Fruit fly (Drosophila melanogaster): Measurements from ENCODE around the gene Nmdmc.

The Nmdmc gene

dm6 chr3R:9013765-9014380, 36.5 kb downstream of the Nmdmc start:
- TF ChIP-seq dsf (GFP tag; optimal IDR thresholded peaks at IDR 0.05; ENCODE audit: borderline replicate concordance) (no peak), HLH106 (tag; optimal IDR thresholded peaks at IDR 0.05) (peak; percentile 63), dmrt93B (GFP tag; optimal IDR thresholded peaks at IDR 0.05) (no peak), Mio (GFP tag; optimal IDR thresholded peaks at IDR 0.05) (no peak), foxo (GFP tag; optimal IDR thresholded peaks at IDR 0.05) (peak; percentile 31 to 78), OdsH (GFP tag; optimal IDR thresholded peaks at IDR 0.05) (peak; percentile 65), tai (GFP tag; optimal IDR thresholded peaks at IDR 0.05) (no peak), h (GFP tag; optimal IDR thresholded peaks at IDR 0.05) (peak; percentile 81), ey (GFP tag; optimal IDR thresholded peaks at IDR 0.05) (peak; percentile 82), rgr (GFP tag; optimal IDR thresholded peaks at IDR 0.05) (peak; percentile 59), usp (GFP tag; optimal IDR thresholded peaks at IDR 0.05) (no peak), CG32264 (GFP tag; optimal IDR thresholded peaks at IDR 0.05) (peak; percentile 39), sage (GFP tag; optimal IDR thresholded peaks at IDR 0.05) (no peak), fru (GFP tag; optimal IDR thresholded peaks at IDR 0.05) (peak; percentile 74), Sp1 (GFP tag; optimal IDR thresholded peaks at IDR 0.05) (peak; percentile 65), br (GFP tag; optimal IDR thresholded peaks at IDR 0.05) (no peak), sv (GFP tag; optimal IDR thresholded peaks at IDR 0.05) (no peak), psq (GFP tag; optimal IDR thresholded peaks at IDR 0.05) (peak; percentile 84), Jra (GFP tag; optimal IDR thresholded peaks at IDR 0.05) (peak; percentile 53), Hr83 (GFP tag; optimal IDR thresholded peaks at IDR 0.05; ENCODE audit: poor library complexity, severe bottlenecking) (peak; percentile 14), jim (GFP tag; optimal IDR thresholded peaks at IDR 0.05) (no peak), Hr78 (GFP tag; optimal IDR thresholded peaks at IDR 0.05) (no peak), N (GFP tag; optimal IDR thresholded peaks at IDR 0.05) (no peak), Abd-B (GFP tag; optimal IDR thresholded peaks at IDR 0.05) (no peak), brk (GFP tag; optimal IDR thresholded peaks at IDR 0.05) (no peak), Rel (GFP tag; optimal IDR thresholded peaks at IDR 0.05) (no peak), Rel (tag; optimal IDR thresholded peaks at IDR 0.05) (peak; percentile 98), GATAd (GFP tag; optimal IDR thresholded peaks at IDR 0.05) (no peak), CG9705 (GFP tag; optimal IDR thresholded peaks at IDR 0.05) (peak; percentile 25)

- TF ChIP-seq Sp1 (GFP tag; optimal IDR thresholded peaks at IDR 0.05) (no peak), lola (GFP tag; optimal IDR thresholded peaks at IDR 0.05) (no peak), pan (optimal IDR thresholded peaks at IDR 0.05) (no peak), rgr (GFP tag; optimal IDR thresholded peaks at IDR 0.05) (no peak), Abd-B (GFP tag; optimal IDR thresholded peaks at IDR 0.05) (no peak), ey (GFP tag; optimal IDR thresholded peaks at IDR 0.05) (no peak), h (GFP tag; optimal IDR thresholded peaks at IDR 0.05) (no peak), sage (GFP tag; optimal IDR thresholded peaks at IDR 0.05) (no peak), jim (GFP tag; optimal IDR thresholded peaks at IDR 0.05) (no peak), Hr83 (GFP tag; optimal IDR thresholded peaks at IDR 0.05; ENCODE audit: poor library complexity, severe bottlenecking) (no peak), N (GFP tag; optimal IDR thresholded peaks at IDR 0.05) (no peak), brk (GFP tag; optimal IDR thresholded peaks at IDR 0.05) (no peak), CrebA (GFP tag; optimal IDR thresholded peaks at IDR 0.05; ENCODE audit: borderline replicate concordance) (no peak), Dfd (GFP tag; optimal IDR thresholded peaks at IDR 0.05) (no peak), psq (GFP tag; optimal IDR thresholded peaks at IDR 0.05) (no peak), CG32264 (GFP tag; optimal IDR thresholded peaks at IDR 0.05) (no peak), dsf (GFP tag; optimal IDR thresholded peaks at IDR 0.05; ENCODE audit: borderline replicate concordance) (no peak), Rel (GFP tag; optimal IDR thresholded peaks at IDR 0.05) (no peak), Rel (tag; optimal IDR thresholded peaks at IDR 0.05) (no peak)
These were observed 38.6 kb downstream of the Nmdmc start for dm6 chr3R:9011708-9012107.

DNA sequence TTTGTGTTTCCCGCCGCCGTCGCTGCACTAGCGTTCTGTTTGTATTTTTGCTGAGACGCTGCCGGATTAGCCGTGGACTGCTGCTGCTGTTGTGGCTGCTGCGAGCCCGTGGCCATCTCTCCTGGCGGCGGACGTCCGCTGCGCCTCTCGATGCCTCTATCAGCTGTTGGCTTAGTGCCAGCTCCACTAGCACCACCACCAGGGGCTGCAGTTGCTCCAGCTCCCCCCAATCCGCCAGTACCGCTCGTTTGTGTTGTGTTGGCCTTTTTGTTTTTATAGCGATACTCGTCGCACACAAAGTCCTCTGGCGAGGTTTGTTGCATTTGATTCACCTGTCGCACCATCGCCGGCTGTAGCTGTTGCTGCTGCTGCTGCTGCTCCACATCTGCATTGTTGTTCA, 39.7 kb downstream of the Nmdmc start:
- TF ChIP-seq brk (GFP tag; optimal IDR thresholded peaks at IDR 0.05), result no peak
- no peak for TF ChIP-seq dl (GFP tag; optimal IDR thresholded peaks at IDR 0.05; ENCODE audit: insufficient read depth in 1 of 2, partially characterized antibody in 2 of 2)

dm6 chr3R:9008202-9008601, 42.2 kb downstream of the Nmdmc start, which contains the start of gene CG11983:
TSS of gene CG11983 (plus strand) at chr3R:9008321.
- TF ChIP-seq Myc (optimal IDR thresholded peaks at IDR 0.05) (peak; percentile 28), Vsx2 (GFP tag; optimal IDR thresholded peaks at IDR 0.05; ENCODE audit: partially characterized antibody) (no peak)

Measured in whole organism, wandering third instar larva.